Fruit fly (Drosophila melanogaster) whole organism, wandering third instar larva: ENCODE measurements around the gene Mlc2.

Source experiments
- Abd-B ChIP-seq: fragments of >200 bp; optimal IDR thresholded peaks from 2 replicates; lab custom pipeline; 2017; ENCODE audit warnings: missing biosample characterization, missing genetic modification characterization
- CG32264 ChIP-seq: fragments of 200-800 bp; sonication (Bioruptor generic); optimal IDR thresholded peaks from 2 replicates; lab custom pipeline; 2016; ENCODE audit warnings: missing biosample characterization, missing genetic modification characterization
- CG9705 ChIP-seq: fragments of 200-800 bp; sonication (Bioruptor generic); optimal IDR thresholded peaks from 2 replicates; lab custom pipeline; 2018; ENCODE audit warnings: missing biosample characterization, mild to moderate bottlenecking, missing genetic modification characterization
- Dfd ChIP-seq: fragments of >200 bp; optimal IDR thresholded peaks from 2 replicates; lab custom pipeline; 2017; ENCODE audit warnings: missing biosample characterization, missing genetic modification characterization
- Dif ChIP-seq: fragments of 200-275, 200-300 bp; sonication (Bioruptor generic); optimal IDR thresholded peaks from 2 replicates; lab custom pipeline; 2018; ENCODE audit warnings: missing biosample characterization, missing genetic modification characterization; ENCODE audit not compliant: partially characterized antibody
- GATAd ChIP-seq: sonication (Bioruptor generic); optimal IDR thresholded peaks from 2 replicates; lab custom pipeline; 2016; ENCODE audit warnings: missing biosample characterization, missing genetic modification characterization
- Hnf4 ChIP-seq: fragments of 200-800 bp; sonication (Bioruptor generic); optimal IDR thresholded peaks from 2 replicates; lab custom pipeline; 2016; ENCODE audit warnings: missing biosample characterization, mild to moderate bottlenecking, missing genetic modification characterization
- Hr78 ChIP-seq: fragments of >200 bp; optimal IDR thresholded peaks from 2 replicates; lab custom pipeline; 2017; ENCODE audit warnings: missing biosample characterization, missing genetic modification characterization
- Hr83 ChIP-seq: fragments of 200-300 bp; sonication (Bioruptor generic); optimal IDR thresholded peaks from 2 replicates; lab custom pipeline; 2016; ENCODE audit warnings: missing biosample characterization, mild to moderate bottlenecking, missing genetic modification characterization, moderate library complexity; ENCODE audit not compliant: poor library complexity, severe bottlenecking
- Jra ChIP-seq: sonication (Bioruptor generic); optimal IDR thresholded peaks from 2 replicates; lab custom pipeline; 2016; ENCODE audit warnings: missing biosample characterization, missing genetic modification characterization
- Mio ChIP-seq: sonication (Bioruptor generic); optimal IDR thresholded peaks from 2 replicates; lab custom pipeline; 2016; ENCODE audit warnings: missing biosample characterization, missing genetic modification characterization
- Myc ChIP-seq: fragments of >200 bp; optimal IDR thresholded peaks from 2 replicates; lab custom pipeline; 2017
- N ChIP-seq: fragments of >200 bp; optimal IDR thresholded peaks from 2 replicates; lab custom pipeline; 2018; ENCODE audit warnings: missing biosample characterization, missing external identifiers, missing genetic modification characterization
- Rel ChIP-seq, 2 experiments: fragments of 200-800 bp; sonication (Bioruptor generic) in 1 of 2; optimal IDR thresholded peaks; 2 replicates in 1 of 2; 3 replicates in 1 of 2; lab custom pipeline; 2016 to 2019; ENCODE audit warnings: mild to moderate bottlenecking in 2 of 2, missing biosample characterization in 2 of 2, missing genetic modification characterization in 2 of 2, moderate library complexity in 1 of 2
- Sp1 ChIP-seq: fragments of 200-800 bp; sonication (Bioruptor generic); optimal IDR thresholded peaks from 3 replicates; lab custom pipeline; 2019; ENCODE audit warnings: missing biosample characterization, mild to moderate bottlenecking, missing genetic modification characterization, moderate library complexity
- br ChIP-seq: fragments of 200-800 bp; sonication (Bioruptor generic); optimal IDR thresholded peaks from 2 replicates; lab custom pipeline; 2016; ENCODE audit warnings: missing biosample characterization, missing genetic modification characterization
- brk ChIP-seq: fragments of 200-800 bp; sonication (Bioruptor generic); optimal IDR thresholded peaks from 2 replicates; lab custom pipeline; 2016; ENCODE audit warnings: missing biosample characterization, mild to moderate bottlenecking, missing genetic modification characterization
- dl ChIP-seq, 2 experiments: fragments of 175-275, 200-275 bp in 1 of 2; fragments of 200-275 bp in 1 of 2; sonication (Bioruptor generic); optimal IDR thresholded peaks; lab custom pipeline; 2018; ENCODE audit warnings: mild to moderate bottlenecking in 2 of 2, missing biosample characterization in 2 of 2, missing genetic modification characterization in 2 of 2, moderate library complexity in 2 of 2; ENCODE audit not compliant: partially characterized antibody in 2 of 2, insufficient read depth in 1 of 2
- dmrt93B ChIP-seq: fragments of 200-800 bp; sonication (Bioruptor generic); optimal IDR thresholded peaks from 2 replicates; lab custom pipeline; 2018; ENCODE audit warnings: missing biosample characterization, mild to moderate bottlenecking, missing genetic modification characterization
- dsf ChIP-seq: sonication (Bioruptor generic); optimal IDR thresholded peaks from 2 replicates; lab custom pipeline; 2016; ENCODE audit warnings: missing biosample characterization, missing genetic modification characterization, borderline replicate concordance
- ey ChIP-seq: fragments of 200-800 bp; sonication (Bioruptor generic); optimal IDR thresholded peaks from 2 replicates; lab custom pipeline; 2016; ENCODE audit warnings: missing biosample characterization, missing genetic modification characterization
- foxo ChIP-seq, 2 experiments: fragments of 200-800 bp; sonication (Bioruptor generic); optimal IDR thresholded peaks; 2 replicates in 1 of 2; 3 replicates in 1 of 2; lab custom pipeline; 2016 to 2017; ENCODE audit warnings: missing biosample characterization in 2 of 2, missing genetic modification characterization in 2 of 2
- fru ChIP-seq: fragments of 200-800 bp; sonication (Bioruptor generic); optimal IDR thresholded peaks from 3 replicates; lab custom pipeline; 2016; ENCODE audit warnings: missing biosample characterization, mild to moderate bottlenecking, missing genetic modification characterization
- h ChIP-seq: fragments of 200-800 bp; sonication (Bioruptor generic); optimal IDR thresholded peaks from 3 replicates; lab custom pipeline; 2016; ENCODE audit warnings: missing biosample characterization, mild to moderate bottlenecking, missing genetic modification characterization
- jim ChIP-seq: fragments of 175-275, 200-325 bp; sonication (Bioruptor generic); optimal IDR thresholded peaks from 2 replicates; lab custom pipeline; 2016; ENCODE audit warnings: missing biosample characterization, mild to moderate bottlenecking, missing genetic modification characterization
- lola ChIP-seq: fragments of >200 bp; optimal IDR thresholded peaks from 2 replicates; lab custom pipeline; 2017; ENCODE audit warnings: missing biosample characterization, missing genetic modification characterization
- pan ChIP-seq: fragments of >200 bp; optimal IDR thresholded peaks from 2 replicates; lab custom pipeline; 2017
- psq ChIP-seq: fragments of 200-800 bp; sonication (Bioruptor generic); optimal IDR thresholded peaks from 3 replicates; lab custom pipeline; 2017; ENCODE audit warnings: missing biosample characterization, mild to moderate bottlenecking, missing genetic modification characterization, moderate library complexity
- rgr ChIP-seq: fragments of 200-800 bp; sonication (Bioruptor generic); optimal IDR thresholded peaks from 3 replicates; lab custom pipeline; 2016; ENCODE audit warnings: missing biosample characterization, mild to moderate bottlenecking, missing genetic modification characterization
- sv ChIP-seq: fragments of 200-800 bp; sonication (Bioruptor generic); optimal IDR thresholded peaks from 3 replicates; lab custom pipeline; 2016; ENCODE audit warnings: missing biosample characterization, missing genetic modification characterization
- tai ChIP-seq: sonication (Bioruptor generic); optimal IDR thresholded peaks from 2 replicates; lab custom pipeline; 2016; ENCODE audit warnings: missing biosample characterization, missing genetic modification characterization
- usp ChIP-seq: fragments of >200 bp; optimal IDR thresholded peaks from 2 replicates; lab custom pipeline; 2017; ENCODE audit warnings: missing biosample characterization, missing genetic modification characterization

Mlc2 gene

DNA sequence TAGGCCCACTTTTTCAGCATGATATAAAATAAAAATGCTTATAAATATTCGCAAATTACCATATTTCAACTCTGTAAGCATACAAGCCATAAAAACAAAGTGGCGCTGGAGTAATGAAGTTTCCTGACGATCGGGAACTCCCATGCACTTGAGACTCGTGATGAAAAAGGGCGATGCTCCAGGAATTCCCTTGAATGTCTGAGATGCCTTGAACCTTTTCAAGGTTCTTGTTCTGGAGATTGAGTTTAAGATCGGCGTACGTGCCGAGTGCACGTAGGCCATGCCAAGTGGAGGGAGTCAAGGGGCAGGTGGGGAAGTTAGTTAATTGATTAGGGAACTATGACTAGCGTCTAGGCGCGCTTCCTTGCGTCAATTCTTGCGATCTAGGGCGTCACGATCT is 9.5 kb upstream of the Mlc2 start:
- no peak for TF ChIP-seq CG9705 (GFP tag; lab: Kevin White, UChicago)
- no peak for TF ChIP-seq rgr (GFP tag; lab: Kevin White, UChicago)
- no peak for TF ChIP-seq Abd-B
- TF ChIP-seq usp (GFP tag; lab: Kevin White, UChicago) = no peak
- no peak for TF ChIP-seq dsf (GFP tag; lab: Kevin White, UChicago)
- TF ChIP-seq Rel (GFP tag; optimal IDR thresholded peaks at IDR 0.05; lab: Kevin White, UChicago) = no peak
- TF ChIP-seq Rel (tag; optimal IDR thresholded peaks at IDR 0.05; lab: Kevin White, UChicago) = no peak
- TF ChIP-seq br = no peak
- no peak for TF ChIP-seq jim (GFP tag; lab: Kevin White, UChicago)
- TF ChIP-seq Jra (GFP tag; lab: Kevin White, UChicago) = no peak
- no peak for TF ChIP-seq Hnf4 (GFP tag; lab: Kevin White, UChicago)
- no peak for TF ChIP-seq Hr78 (GFP tag; lab: Kevin White, UChicago)
- TF ChIP-seq psq (GFP tag; lab: Kevin White, UChicago) = no peak
- TF ChIP-seq lola (GFP tag; lab: Kevin White, UChicago) = no peak
- TF ChIP-seq Dif = no peak
- no peak for TF ChIP-seq Sp1 (GFP tag; lab: Kevin White, UChicago)
- no peak for TF ChIP-seq pan (lab: Kevin White, UChicago)
- no peak for TF ChIP-seq dmrt93B (GFP tag; lab: Kevin White, UChicago)
- TF ChIP-seq h (GFP tag; lab: Kevin White, UChicago) = no peak

DNA sequence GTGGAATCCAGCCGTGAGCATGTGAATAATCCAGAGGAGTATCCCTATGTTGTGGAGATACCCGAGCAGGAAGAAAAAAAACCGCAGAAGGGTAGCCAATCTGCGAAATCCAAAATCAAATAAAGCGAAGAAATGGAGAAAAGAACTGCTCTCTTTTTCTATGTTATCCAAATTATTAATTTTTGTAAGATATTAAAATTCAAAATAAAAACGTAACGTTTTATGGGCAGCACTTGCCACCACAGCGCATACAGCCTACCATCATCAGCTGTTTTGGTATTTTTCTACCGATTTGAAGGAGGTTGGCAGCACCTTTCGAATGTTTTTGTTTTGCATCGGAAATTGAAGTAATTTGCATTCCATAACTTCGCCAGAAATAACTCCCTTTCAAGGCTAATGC is 5.6 kb upstream of the Mlc2 start, which contains the start of gene Bet5:
Bet5 (plus strand) TSS at position 299 of the 400 bp plus-strand sequence.
- no peak for TF ChIP-seq brk (GFP tag; lab: Kevin White, UChicago)
- no peak for TF ChIP-seq CG32264 (GFP tag; lab: Kevin White, UChicago)
- TF ChIP-seq GATAd = no peak

DNA sequence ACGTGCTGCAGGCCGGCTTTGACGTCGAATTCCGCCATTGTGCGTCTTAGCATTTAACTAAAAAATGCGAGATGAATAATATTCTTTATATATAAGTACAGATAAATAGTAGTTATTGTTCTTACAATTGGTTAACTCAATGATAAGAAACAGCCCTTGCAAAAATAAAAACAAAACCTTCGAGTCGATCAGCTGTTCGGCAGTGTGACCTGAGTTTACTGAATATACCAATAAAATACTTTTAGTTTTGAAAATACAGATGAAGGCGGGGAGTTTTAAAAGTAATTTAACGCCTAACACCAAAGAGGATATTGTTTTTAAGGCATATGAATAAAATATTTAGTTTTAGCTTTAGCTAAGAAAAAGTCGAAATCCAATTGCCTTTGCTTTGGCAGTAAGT is 3.1 kb upstream of the Mlc2 start, which contains the start of the genes CG1983 and CG15530:
CG1983 (minus strand) TSS at position 207 of the 400 bp plus-strand sequence.
CG15530 (plus strand) TSS at position 384 of the 400 bp plus-strand sequence.
- TF ChIP-seq Hr78 (GFP tag; lab: Kevin White, UChicago) (no peak), foxo (GFP tag; optimal IDR thresholded peaks at IDR 0.05; lab: Kevin White, UChicago) (no peak), CG32264 (GFP tag; lab: Kevin White, UChicago) (no peak), sv (GFP tag; lab: Kevin White, UChicago) (no peak), Abd-B (no peak), Dfd (GFP tag; lab: Kevin White, UChicago) (no peak), Mio (GFP tag; lab: Kevin White, UChicago) (no peak), Hnf4 (GFP tag; lab: Kevin White, UChicago) (no peak), Jra (GFP tag; lab: Kevin White, UChicago) (no peak), brk (GFP tag; lab: Kevin White, UChicago) (no peak)

DNA sequence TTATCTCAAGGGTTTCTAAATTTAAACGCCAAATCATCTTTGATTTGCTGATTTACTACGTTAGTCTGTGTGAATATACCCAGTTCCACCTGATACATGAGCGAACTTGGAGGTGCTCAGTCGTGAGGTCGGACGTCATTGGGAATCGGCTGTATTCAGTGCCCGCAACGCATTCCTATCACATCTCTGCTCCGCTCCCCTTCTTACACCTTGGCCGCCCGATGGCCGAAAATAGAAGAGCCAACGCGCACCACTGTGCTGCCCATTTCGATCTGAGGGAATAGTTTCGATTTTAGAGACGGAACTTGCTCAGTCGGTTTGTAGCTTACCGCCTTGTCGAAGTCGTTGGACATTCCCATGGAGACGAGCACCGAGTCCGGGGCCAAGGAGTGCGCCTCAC is 2.0 kb upstream of the Mlc2 start:
- TF ChIP-seq rgr (GFP tag; lab: Kevin White, UChicago) = no peak
- no peak for TF ChIP-seq Hr78 (GFP tag; lab: Kevin White, UChicago)
- TF ChIP-seq br = no peak
- TF ChIP-seq ey = no peak
- no peak for TF ChIP-seq Rel (GFP tag; optimal IDR thresholded peaks at IDR 0.05; lab: Kevin White, UChicago)
- TF ChIP-seq Rel (tag; optimal IDR thresholded peaks at IDR 0.05; lab: Kevin White, UChicago) = no peak
- no peak for TF ChIP-seq Dif
- TF ChIP-seq fru = no peak
- TF ChIP-seq Hr83 = no peak
- TF ChIP-seq tai (GFP tag; lab: Kevin White, UChicago) = no peak
- no peak for TF ChIP-seq GATAd
- TF ChIP-seq Myc = no peak
- no peak for TF ChIP-seq jim (GFP tag; lab: Kevin White, UChicago)
- no peak for TF ChIP-seq usp (GFP tag; lab: Kevin White, UChicago)
- no peak for TF ChIP-seq foxo (GFP tag; optimal IDR thresholded peaks at IDR 0.05; lab: Kevin White, UChicago)
- no peak for TF ChIP-seq N (GFP tag; lab: Kevin White, UChicago)
- no peak for TF ChIP-seq dl (GFP tag; optimal IDR thresholded peaks at IDR 0.05; lab: Kevin White, UChicago; ENCODE audit: insufficient read depth in 1 of 2, partially characterized antibody in 2 of 2)
- no peak for TF ChIP-seq dmrt93B (GFP tag; lab: Kevin White, UChicago)
- TF ChIP-seq sv (GFP tag; lab: Kevin White, UChicago) = no peak
- no peak for TF ChIP-seq Sp1 (GFP tag; lab: Kevin White, UChicago)
- no peak for TF ChIP-seq lola (GFP tag; lab: Kevin White, UChicago)
- TF ChIP-seq, all 38 proteins: peak for 0
